Fruit fly (Drosophila melanogaster) whole organism, embryonic: ENCODE data around the gene CG10019.

Experiments used
- Bgb ChIP-seq: fragments of 200-800 bp; sonication (Bioruptor generic); IDR thresholded peaks from 2 replicates; pipeline ENCODE4 v1.3.6; 2022; ENCODE audit warnings: missing biosample characterization, missing genetic modification characterization; ENCODE audit not compliant: partially characterized antibody
- C15 ChIP-seq: fragments of 200-800 bp; sonication (Bioruptor generic); IDR thresholded peaks from 3 replicates; pipeline ENCODE4 v1.3.6; 2022; ENCODE audit warnings: missing biosample characterization, missing genetic modification characterization
- CG10147 ChIP-seq: fragments of 200-800 bp; sonication (Bioruptor generic); optimal IDR thresholded peaks from 2 replicates; lab custom pipeline; 2019; ENCODE audit warnings: missing biosample characterization, mild to moderate bottlenecking, missing genetic modification characterization, moderate library complexity
- CG10431 ChIP-seq: fragments of 200-800 bp; sonication (Bioruptor generic); optimal IDR thresholded peaks from 3 replicates; lab custom pipeline; 2018; ENCODE audit warnings: missing biosample characterization, mild to moderate bottlenecking, missing genetic modification characterization
- CG10462 ChIP-seq: fragments of 200-800 bp; sonication (Bioruptor generic); optimal IDR thresholded peaks from 2 replicates; lab custom pipeline; 2016; ENCODE audit warnings: missing biosample characterization, missing genetic modification characterization
- CG11504 ChIP-seq: fragments of 200-800 bp; sonication (Bioruptor generic); optimal IDR thresholded peaks from 3 replicates; lab custom pipeline; 2019; ENCODE audit warnings: missing biosample characterization, mild to moderate bottlenecking, missing genetic modification characterization, moderate library complexity
- CG12659 ChIP-seq: fragments of 200-800 bp; sonication (Bioruptor generic); optimal IDR thresholded peaks from 3 replicates; lab custom pipeline; 2017; ENCODE audit warnings: mild to moderate bottlenecking, missing biosample characterization, missing genetic modification reagents, missing genetic modification characterization
- CG13287 ChIP-seq: fragments of 200-800 bp; sonication (Bioruptor generic); IDR thresholded peaks from 2 replicates; pipeline ENCODE4 v1.3.6; 2022; ENCODE audit warnings: missing biosample characterization, missing genetic modification characterization; ENCODE audit not compliant: partially characterized antibody
- CG13296 ChIP-seq: fragments of 200-800 bp; sonication (Bioruptor generic); optimal IDR thresholded peaks from 3 replicates; lab custom pipeline; 2018; ENCODE audit warnings: missing biosample characterization, mild to moderate bottlenecking, missing genetic modification characterization
- CG14710 ChIP-seq: fragments of 200-800 bp; sonication (Bioruptor generic); optimal IDR thresholded peaks from 3 replicates; lab custom pipeline; 2019; ENCODE audit warnings: missing biosample characterization, mild to moderate bottlenecking, missing genetic modification characterization, moderate library complexity
- CG14965 ChIP-seq: fragments of 200-800 bp; sonication (Bioruptor generic); optimal IDR thresholded peaks from 2 replicates; lab custom pipeline; 2016; ENCODE audit warnings: missing biosample characterization, missing genetic modification characterization, borderline replicate concordance
- CG15011 ChIP-seq: fragments of 200-800 bp; sonication (Bioruptor generic); optimal IDR thresholded peaks from 3 replicates; lab custom pipeline; 2018; ENCODE audit warnings: missing biosample characterization, mild to moderate bottlenecking, missing genetic modification characterization
- CG1647 ChIP-seq: fragments of 200-800 bp; sonication (Bioruptor generic); optimal IDR thresholded peaks from 3 replicates; lab custom pipeline; 2016; ENCODE audit warnings: missing biosample characterization, missing genetic modification characterization
- CG17829 ChIP-seq: fragments of 200-800 bp; optimal IDR thresholded peaks from 2 replicates; lab custom pipeline; 2019; ENCODE audit warnings: missing biosample characterization, mild to moderate bottlenecking, missing genetic modification characterization, moderate library complexity
- CG31365 ChIP-seq: fragments of 200-800 bp; sonication (Bioruptor generic); optimal IDR thresholded peaks from 2 replicates; lab custom pipeline; 2018; ENCODE audit warnings: missing biosample characterization, mild to moderate bottlenecking, missing genetic modification characterization
- CG42726 ChIP-seq: fragments of 200-800 bp; sonication (Bioruptor generic); IDR thresholded peaks from 2 replicates; pipeline ENCODE4 v1.3.6; 2022; ENCODE audit warnings: missing biosample characterization, missing genetic modification characterization; ENCODE audit not compliant: partially characterized antibody
- CG9727 ChIP-seq: fragments of 200-800 bp; sonication (Bioruptor generic); optimal IDR thresholded peaks from 3 replicates; lab custom pipeline; 2017; ENCODE audit warnings: missing biosample characterization, mild to moderate bottlenecking, missing genetic modification characterization
- Camta ChIP-seq: fragments of 200-800 bp; sonication (Bioruptor generic); optimal IDR thresholded peaks from 2 replicates; lab custom pipeline; 2016; ENCODE audit warnings: missing biosample characterization, missing genetic modification characterization
- D19B ChIP-seq: fragments of 200-800 bp; sonication (Bioruptor generic); optimal IDR thresholded peaks from 2 replicates; lab custom pipeline; 2017; ENCODE audit warnings: missing biosample characterization, mild to moderate bottlenecking, missing genetic modification characterization
- Ets65A ChIP-seq: fragments of 200-800 bp; sonication (Bioruptor generic); peaks from one replicate; lab custom pipeline; 2016; ENCODE audit warnings: missing biosample characterization, missing genetic modification characterization
- Hand ChIP-seq: fragments of 200-800 bp; sonication (Bioruptor generic); optimal IDR thresholded peaks from 2 replicates; lab custom pipeline; 2017; ENCODE audit warnings: mild to moderate bottlenecking, missing biosample characterization, missing genetic modification reagents, missing genetic modification characterization
- Hmr ChIP-seq: fragments of 200-800 bp; sonication (Bioruptor generic); optimal IDR thresholded peaks from 3 replicates; lab custom pipeline; 2017; ENCODE audit warnings: mild to moderate bottlenecking, missing biosample characterization, missing genetic modification reagents, missing genetic modification characterization
- Hr51 ChIP-seq, 2 experiments: fragments of 200-800 bp; sonication (Bioruptor generic); optimal IDR thresholded peaks; 2 replicates in 1 of 2; 3 replicates in 1 of 2; lab custom pipeline; 2016 to 2018; ENCODE audit warnings: missing biosample characterization in 2 of 2, missing genetic modification characterization in 2 of 2, mild to moderate bottlenecking in 1 of 2, moderate library complexity in 1 of 2
- Opbp ChIP-seq: fragments of 200-800 bp; sonication (Bioruptor generic); IDR thresholded peaks from 3 replicates; pipeline ENCODE4 v1.3.6; 2022; ENCODE audit warnings: missing biosample characterization, missing genetic modification characterization; ENCODE audit not compliant: partially characterized antibody
- Rx ChIP-seq: fragments of 200-800 bp; sonication (Bioruptor generic); IDR thresholded peaks from 2 replicates; pipeline ENCODE4 v1.3.6; 2022; ENCODE audit warnings: missing biosample characterization, missing genetic modification characterization
- Six4 ChIP-seq: fragments of 200-800 bp; sonication (Bioruptor generic); optimal IDR thresholded peaks from 2 replicates; lab custom pipeline; 2016; ENCODE audit warnings: missing biosample characterization, missing genetic modification characterization
- TFAM ChIP-seq: fragments of 200-800 bp; sonication (Bioruptor generic); optimal IDR thresholded peaks from 2 replicates; lab custom pipeline; 2017; ENCODE audit warnings: missing biosample characterization, missing genetic modification characterization, inconsistent platforms
- Taf1 ChIP-seq: fragments of 200-800 bp; sonication (Bioruptor generic); IDR thresholded peaks from 2 replicates; pipeline ENCODE4 v1.3.6; 2022; ENCODE audit warnings: missing biosample characterization, missing genetic modification characterization
- abd-A ChIP-seq: fragments of 200-800 bp; sonication (Bioruptor generic); optimal IDR thresholded peaks from 3 replicates; lab custom pipeline; 2019; ENCODE audit warnings: missing biosample characterization, mild to moderate bottlenecking, missing genetic modification characterization, moderate library complexity
- bowl ChIP-seq: fragments of 200-800 bp; sonication (Bioruptor generic); IDR thresholded peaks from 2 replicates; pipeline ENCODE4 v1.3.6; 2022; ENCODE audit warnings: missing biosample characterization, missing genetic modification characterization
- crp ChIP-seq, 2 experiments: fragments of 200-800 bp; sonication (Bioruptor generic); optimal IDR thresholded peaks; 2 replicates in 1 of 2; 3 replicates in 1 of 2; lab custom pipeline; 2017; ENCODE audit warnings: missing biosample characterization in 2 of 2, missing genetic modification characterization in 2 of 2, mild to moderate bottlenecking in 1 of 2, moderate library complexity in 1 of 2
- disco-r ChIP-seq: fragments of 200-800 bp; sonication (Bioruptor generic); optimal IDR thresholded peaks from 2 replicates; lab custom pipeline; 2016; ENCODE audit warnings: missing biosample characterization, missing genetic modification characterization
- emc ChIP-seq: fragments of 200-800 bp; sonication (Bioruptor generic); optimal IDR thresholded peaks from 2 replicates; lab custom pipeline; 2016; ENCODE audit warnings: missing biosample characterization, missing genetic modification characterization
- eve ChIP-seq, 2 experiments: fragments of >200 bp; optimal IDR thresholded peaks; 2 replicates each; lab custom pipeline; 2017; ENCODE audit warnings: missing biosample characterization in 2 of 2, missing genetic modification characterization in 2 of 2
- fd96Cb ChIP-seq: fragments of 200-800 bp; sonication (Bioruptor generic); optimal IDR thresholded peaks from 2 replicates; lab custom pipeline; 2018; ENCODE audit warnings: missing biosample characterization, mild to moderate bottlenecking, missing genetic modification characterization, moderate library complexity
- fu2 ChIP-seq: fragments of 200-800 bp; sonication (Bioruptor generic); optimal IDR thresholded peaks from 2 replicates; lab custom pipeline; 2016; ENCODE audit warnings: missing biosample characterization, missing genetic modification characterization
- gem ChIP-seq: fragments of 200-800 bp; sonication (Bioruptor generic); optimal IDR thresholded peaks from 2 replicates; lab custom pipeline; 2019; ENCODE audit warnings: missing biosample characterization, mild to moderate bottlenecking, missing genetic modification characterization, moderate library complexity
- hb ChIP-seq: fragments of 200-800 bp; sonication (Bioruptor generic); IDR thresholded peaks from 3 replicates; pipeline ENCODE4 v1.3.6; 2022; ENCODE audit warnings: missing biosample characterization, missing genetic modification characterization; ENCODE audit not compliant: partially characterized antibody
- lab ChIP-seq: fragments of 200-800 bp; sonication (Bioruptor generic); optimal IDR thresholded peaks from 3 replicates; lab custom pipeline; 2017; ENCODE audit warnings: missing biosample characterization, missing genetic modification characterization, mild to moderate bottlenecking, moderate library complexity, missing genetic modification reagents
- lola ChIP-seq, 3 experiments: fragments of >200 bp in 2 of 3; fragments of 200-800 bp in 1 of 3; sonication (Bioruptor generic) in 1 of 3; optimal IDR thresholded peaks; 2 replicates each; lab custom pipeline; 2017 to 2019; ENCODE audit warnings: missing biosample characterization in 3 of 3, missing genetic modification characterization in 3 of 3, mild to moderate bottlenecking in 1 of 3, moderate library complexity in 1 of 3
- maf-S ChIP-seq: fragments of 200-800 bp; sonication (Bioruptor generic); optimal IDR thresholded peaks from 2 replicates; lab custom pipeline; 2016; ENCODE audit warnings: missing biosample characterization, missing genetic modification characterization
- mld ChIP-seq: fragments of 200-800 bp; sonication (Bioruptor generic); IDR thresholded peaks from 3 replicates; pipeline ENCODE4 v1.3.6; 2022; ENCODE audit warnings: missing biosample characterization, missing genetic modification characterization; ENCODE audit not compliant: partially characterized antibody
- nau ChIP-seq: fragments of 200-800 bp; sonication (Bioruptor generic); optimal IDR thresholded peaks from 3 replicates; lab custom pipeline; 2017; ENCODE audit warnings: missing biosample characterization, mild to moderate bottlenecking, missing genetic modification characterization, missing genetic modification reagents
- nmo ChIP-seq: fragments of 200-800 bp; sonication (Bioruptor generic); optimal IDR thresholded peaks from 2 replicates; lab custom pipeline; 2018; ENCODE audit warnings: missing biosample characterization, mild to moderate bottlenecking, missing genetic modification characterization, moderate library complexity
- org-1 ChIP-seq: fragments of 200-800 bp; sonication (Bioruptor generic); optimal IDR thresholded peaks from 2 replicates; lab custom pipeline; 2017; ENCODE audit warnings: missing biosample characterization, missing genetic modification characterization
- run ChIP-seq: fragments of 200-800 bp; sonication (Bioruptor generic); optimal IDR thresholded peaks from 3 replicates; lab custom pipeline; 2018; ENCODE audit warnings: missing biosample characterization, mild to moderate bottlenecking, missing genetic modification characterization
- sr ChIP-seq: fragments of 200-800 bp; sonication (Bioruptor generic); IDR thresholded peaks from 3 replicates; pipeline ENCODE4 v1.3.6; 2022; ENCODE audit warnings: missing biosample characterization, missing genetic modification characterization
- tll ChIP-seq, 2 experiments: fragments of 200-800 bp in 1 of 2; fragments of >200 bp in 1 of 2; sonication (Bioruptor generic) in 1 of 2; optimal IDR thresholded peaks; 2 replicates each; lab custom pipeline; 2017 to 2019; ENCODE audit warnings: missing biosample characterization in 2 of 2, missing genetic modification characterization in 2 of 2, mild to moderate bottlenecking in 1 of 2, moderate library complexity in 1 of 2
- vfl ChIP-seq: fragments of 200-800 bp; sonication (Bioruptor generic); optimal IDR thresholded peaks from 2 replicates; lab custom pipeline; 2016; ENCODE audit warnings: missing biosample characterization, missing genetic modification characterization

CG10019 gene

dm6 chr2L:3737682-3738081, 7.4 kb downstream of the CG10019 start (continued):
- TF ChIP-seq CG42726 (GFP tag; lab: Robert Waterston, UW) (no peak), CG12659 (GFP tag; lab: Kevin White, UChicago) (no peak), D19B (no peak), CG13296 (GFP tag; lab: Kevin White, UChicago) (no peak), maf-S (GFP tag; lab: Kevin White, UChicago) (no peak), lab (peak; percentile 11), run (tag; lab: Kevin White, UChicago) (no peak), org-1 (GFP tag; lab: Kevin White, UChicago) (no peak), crp (GFP tag; optimal IDR thresholded peaks at IDR 0.05; lab: Kevin White, UChicago) (no peak), disco-r (GFP tag; lab: Kevin White, UChicago) (no peak), Hand (GFP tag; lab: Kevin White, UChicago) (peak; percentile 25), Rx (GFP tag; lab: Robert Waterston, UW) (no peak), CG31365 (tag; lab: Kevin White, UChicago) (no peak), Taf1 (GFP tag; lab: Robert Waterston, UW) (no peak), CG14710 (no peak), CG14965 (GFP tag; lab: Kevin White, UChicago) (no peak), gem (tag; lab: Kevin White, UChicago) (peak; percentile 21), Ets65A (GFP tag; lab: Kevin White, UChicago) (peak; percentile 15), Bgb (GFP tag; lab: Robert Waterston, UW) (no peak), Hr51 (GFP tag; optimal IDR thresholded peaks at IDR 0.05; lab: Kevin White, UChicago) (peak in 1 of 2 experiments; percentile 4), CG10431 (GFP tag; lab: Kevin White, UChicago) (no peak), CG17829 (tag; lab: Kevin White, UChicago) (no peak), CG1647 (GFP tag; lab: Kevin White, UChicago) (no peak), lola (GFP tag; optimal IDR thresholded peaks at IDR 0.05; lab: Kevin White, UChicago) (no peak), CG9727 (GFP tag; lab: Kevin White, UChicago) (peak; percentile 0), fd96Cb (tag; lab: Kevin White, UChicago) (no peak), Hmr (GFP tag; lab: Kevin White, UChicago) (peak; percentile 27), hb (GFP tag; lab: Robert Waterston, UW) (no peak), fu2 (GFP tag; lab: Kevin White, UChicago) (no peak), nmo (no peak), nau (GFP tag; lab: Kevin White, UChicago) (no peak), CG13287 (GFP tag; lab: Robert Waterston, UW) (no peak), CG10462 (GFP tag; lab: Kevin White, UChicago) (no peak), emc (GFP tag; lab: Kevin White, UChicago) (no peak), CG11504 (tag; lab: Kevin White, UChicago) (peak; percentile 45), tll (GFP tag; optimal IDR thresholded peaks at IDR 0.05; lab: Kevin White, UChicago) (no peak), CG15011 (GFP tag; lab: Kevin White, UChicago) (no peak), Six4 (no peak), Opbp (GFP tag; lab: Robert Waterston, UW) (no peak), abd-A (tag; lab: Kevin White, UChicago) (no peak), bowl (GFP tag; lab: Robert Waterston, UW) (no peak), TFAM (GFP tag; lab: Kevin White, UChicago) (no peak), sr (GFP tag; lab: Robert Waterston, UW) (no peak), Camta (GFP tag; lab: Kevin White, UChicago) (no peak), mld (no peak), vfl (GFP tag; lab: Kevin White, UChicago) (no peak), C15 (no peak), eve (GFP tag; optimal IDR thresholded peaks at IDR 0.05; lab: Kevin White, UChicago) (peak in 1 of 2 experiments; percentile 22), CG10147 (peak; percentile 24)
